Worm (Caenorhabditis elegans): ENCODE measurements around the gene T07H8.11.

Gene T07H8.11

ce11 chrV:6998303-6998884 is 47.2 kb upstream of the T07H8.11 start, which contains the start of gene nhr-42 (continued):
- TF ChIP-seq T07F8.4 (tag; optimal IDR thresholded peaks at IDR 0.05) (no peak), lin-35 (GFP tag; optimal IDR thresholded peaks at IDR 0.05) (no peak), nhr-80 (tag; optimal IDR thresholded peaks at IDR 0.05) (peak; percentile 55)

- peak; percentile 3 for TF ChIP-seq nhr-80 (tag; optimal IDR thresholded peaks at IDR 0.05)
- TF ChIP-seq bed-1 (GFP tag; IDR thresholded peaks at IDR 0.05): no peak
- TF ChIP-seq ztf-6 (GFP tag; IDR thresholded peaks at IDR 0.05): no peak
- TF ChIP-seq lsl-1 (GFP tag; optimal IDR thresholded peaks at IDR 0.05): no peak
Measured at ce11 chrV:6997041-6997552, 45.9 kb upstream of the T07H8.11 start, which contains the start of gene nhr-107. nhr-107 (minus strand) TSS chrV:6997091.

ce11 chrV:6993999-6994398 is 42.8 kb upstream of the T07H8.11 start:
- peak; percentile 69 for TF ChIP-seq somi-1 (GFP tag; optimal IDR thresholded peaks at IDR 0.05)
- peak; percentile 8 for TF ChIP-seq die-1 (tag; optimal IDR thresholded peaks at IDR 0.05)
- TF ChIP-seq nhr-80 (tag; optimal IDR thresholded peaks at IDR 0.05): peak; percentile 66
- TF ChIP-seq lin-40 (tag; optimal IDR thresholded peaks at IDR 0.05): peak; percentile 68
- TF ChIP-seq snpc-1.1 (tag; optimal IDR thresholded peaks at IDR 0.05; ENCODE audit: insufficient read depth): no peak
- TF ChIP-seq cebp-1 (GFP tag; IDR thresholded peaks at IDR 0.05): no peak
- TF ChIP-seq cebp-1 (tag; optimal IDR thresholded peaks at IDR 0.05): peak; percentile 41
- TF ChIP-seq atf-7 (tag; optimal IDR thresholded peaks at IDR 0.05): peak; percentile 58
- TF ChIP-seq ztf-26 (tag; optimal IDR thresholded peaks at IDR 0.05): peak; percentile 52
- no peak for TF ChIP-seq T26A5.8 (tag; optimal IDR thresholded peaks at IDR 0.05)
- TF ChIP-seq attf-5 (GFP tag; optimal IDR thresholded peaks at IDR 0.05): peak; percentile 22
- TF ChIP-seq hmg-1.2 (GFP tag; IDR thresholded peaks at IDR 0.05): peak; percentile 44; the same call in 1 of the 2 replicates
- no peak for TF ChIP-seq ztf-25 (GFP tag; IDR thresholded peaks at IDR 0.05)
- 0 out of 2 replicates have a peak, but pooled peaks have one; percentile 46 for TF ChIP-seq nfyb-1 (GFP tag; IDR thresholded peaks at IDR 0.05)

DNA sequence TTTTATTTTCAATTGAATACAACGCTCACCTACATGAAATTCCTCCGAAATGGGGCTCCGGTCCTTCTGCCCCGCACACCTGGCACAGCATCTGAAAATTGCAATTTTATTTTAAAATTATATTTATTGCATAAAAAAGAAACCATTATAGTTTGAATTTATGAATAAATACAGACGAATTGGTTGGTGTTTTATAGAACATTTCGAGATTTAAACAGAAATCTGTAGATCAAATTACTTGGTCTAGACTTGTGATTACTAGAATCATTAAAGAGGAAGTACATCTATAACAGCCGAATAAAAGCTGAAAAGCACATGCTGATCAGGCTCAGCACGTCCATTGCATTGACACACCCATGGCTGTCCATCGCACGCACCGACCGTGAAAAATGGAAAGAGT is 40.6 kb upstream of the T07H8.11 start, which contains the start of gene nhr-162:
nhr-162 (minus strand) TSS at position 101 of the 400 bp plus-strand sequence.
- TF ChIP-seq snpc-3.4 (tag; optimal IDR thresholded peaks at IDR 0.05): no peak
- no peak for TF ChIP-seq hlh-12 (tag; optimal IDR thresholded peaks at IDR 0.05)
- TF ChIP-seq hmg-20 (GFP tag; IDR thresholded peaks at IDR 0.05): no peak
- no peak for TF ChIP-seq nhr-27 (tag; optimal IDR thresholded peaks at IDR 0.05)
- TF ChIP-seq hrde-1 (tag; optimal IDR thresholded peaks at IDR 0.05; ENCODE audit: borderline replicate concordance): no peak
- TF ChIP-seq mes-4 (tag; optimal IDR thresholded peaks at IDR 0.05): no peak
- TF ChIP-seq sptf-2 (GFP tag; optimal IDR thresholded peaks at IDR 0.05): no peak
- no peak for TF ChIP-seq pha-4 (tag; optimal IDR thresholded peaks at IDR 0.05)
- TF ChIP-seq ceh-27 (GFP tag; optimal IDR thresholded peaks at IDR 0.05): no peak
- no peak for TF ChIP-seq F39B2.1 (GFP tag; IDR thresholded peaks at IDR 0.05)
- TF ChIP-seq egrh-3 (GFP tag; IDR thresholded peaks at IDR 0.05): no peak
- TF ChIP-seq mel-28 (tag; optimal IDR thresholded peaks at IDR 0.05; ENCODE audit: borderline replicate concordance): no peak

DNA sequence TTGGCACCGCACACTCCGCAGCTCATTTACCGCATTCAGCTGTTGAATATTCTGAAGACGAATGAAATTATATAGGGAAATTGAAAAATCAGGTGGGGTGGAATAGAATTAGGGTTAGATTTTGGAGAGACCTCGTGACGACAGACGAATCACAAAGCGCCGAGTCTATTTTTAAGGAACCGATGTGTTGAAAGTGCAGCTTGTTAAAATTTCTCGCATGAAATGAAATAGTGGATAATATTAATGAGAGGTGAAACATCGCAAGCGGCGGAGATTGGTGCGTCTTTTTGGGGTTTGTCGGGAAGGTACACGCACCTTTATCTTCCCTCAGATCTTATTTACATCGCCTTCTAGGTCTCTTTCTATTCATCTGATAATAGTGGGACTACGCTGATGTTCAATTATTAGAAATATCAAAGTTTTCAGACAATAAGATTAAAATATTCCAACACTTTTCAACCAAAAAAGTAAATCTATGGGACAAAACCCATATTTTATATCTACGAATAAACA is 38.5 kb upstream of the T07H8.11 start, which contains the start of gene nhr-140:
nhr-140 (minus strand) TSS at position 51 of the 513 bp plus-strand sequence.
- TF ChIP-seq D2030.7 (GFP tag; IDR thresholded peaks at IDR 0.05): no peak
- TF ChIP-seq fkh-3 (tag; optimal IDR thresholded peaks at IDR 0.05): no peak
- TF ChIP-seq sea-2 (GFP tag; IDR thresholded peaks at IDR 0.05): no peak
- TF ChIP-seq ceh-27 (GFP tag; optimal IDR thresholded peaks at IDR 0.05): no peak
- TF ChIP-seq let-526 (GFP tag; IDR thresholded peaks at IDR 0.05): no peak
- no peak for TF ChIP-seq madf-10 (tag; optimal IDR thresholded peaks at IDR 0.05)
- no peak for TF ChIP-seq dpl-1 (GFP tag; optimal IDR thresholded peaks at IDR 0.05)
- no peak for TF ChIP-seq F57C9.4 (tag; optimal IDR thresholded peaks at IDR 0.05)
- no peak for TF ChIP-seq die-1 (tag; optimal IDR thresholded peaks at IDR 0.05)
- TF ChIP-seq B0019.2 (GFP tag; conservative IDR thresholded peaks at IDR 0.05): no peak
- no peak for TF ChIP-seq snpc-3.4 (tag; optimal IDR thresholded peaks at IDR 0.05)
- no peak for TF ChIP-seq B0336.3 (GFP tag; IDR thresholded peaks at IDR 0.05)
- no peak for TF ChIP-seq tbp1 (GFP tag; optimal IDR thresholded peaks at IDR 0.05)
- no peak for TF ChIP-seq hmg-1.2 (GFP tag; IDR thresholded peaks at IDR 0.05)
- no peak for TF ChIP-seq Y95B8A.8 (GFP tag; IDR thresholded peaks at IDR 0.05)

All from whole organism, young adult.